Fruit fly (Drosophila melanogaster) whole organism, prepupa: ENCODE data around the gene Sp1.

Experiments
- Blimp-1 ChIP-seq: fragments of 200-800 bp; sonication (Bioruptor generic); optimal IDR thresholded peaks from 3 replicates; lab custom pipeline; 2017; ENCODE audit warnings: missing biosample characterization, missing genetic modification characterization, mild to moderate bottlenecking, moderate library complexity, missing genetic modification reagents
- CG10669 ChIP-seq: fragments of 200-800 bp; sonication (Bioruptor generic); optimal IDR thresholded peaks from 3 replicates; lab custom pipeline; 2018; ENCODE audit warnings: missing biosample characterization, mild to moderate bottlenecking, missing genetic modification characterization, moderate library complexity
- CG11762 ChIP-seq: fragments of 200-800 bp; sonication (Bioruptor generic); optimal IDR thresholded peaks from 3 replicates; lab custom pipeline; 2016; ENCODE audit warnings: missing biosample characterization, missing genetic modification characterization; ENCODE audit not compliant: insufficient read depth
- CG11902 ChIP-seq: fragments of 200-800 bp; sonication (Bioruptor generic); optimal IDR thresholded peaks from 3 replicates; lab custom pipeline; 2016; ENCODE audit warnings: missing biosample characterization, missing genetic modification characterization
- CG15336 ChIP-seq: fragments of 200-800 bp; sonication (Bioruptor generic); IDR thresholded peaks from 2 replicates; pipeline ENCODE4 v1.3.6; 2022; ENCODE audit warnings: missing biosample characterization, missing genetic modification characterization
- CG1621 ChIP-seq: fragments of 200-800 bp; sonication (Bioruptor generic); optimal IDR thresholded peaks from 3 replicates; lab custom pipeline; 2018; ENCODE audit warnings: missing biosample characterization, mild to moderate bottlenecking, missing genetic modification characterization
- CG3032 ChIP-seq: fragments of 200-800 bp; optimal IDR thresholded peaks from 2 replicates; lab custom pipeline; 2019; ENCODE audit warnings: missing biosample characterization, mild to moderate bottlenecking, missing genetic modification characterization, moderate library complexity
- CG34406 ChIP-seq: fragments of 200-800 bp; sonication (Bioruptor generic); optimal IDR thresholded peaks from 3 replicates; lab custom pipeline; 2016; ENCODE audit warnings: missing biosample characterization, missing genetic modification characterization
- CG3919 ChIP-seq: fragments of 200-800 bp; sonication (Bioruptor generic); optimal IDR thresholded peaks from 3 replicates; lab custom pipeline; 2016; ENCODE audit warnings: missing biosample characterization, missing genetic modification characterization
- CG4318 ChIP-seq: fragments of 200-800 bp; sonication (Bioruptor generic); optimal IDR thresholded peaks from 3 replicates; lab custom pipeline; 2017; ENCODE audit warnings: missing biosample characterization, mild to moderate bottlenecking, missing genetic modification characterization
- CG6163 ChIP-seq: fragments of 200-800 bp; sonication (Bioruptor generic); IDR thresholded peaks from 3 replicates; pipeline ENCODE4 v1.3.6; 2022; ENCODE audit warnings: missing biosample characterization, missing genetic modification characterization
- CG6276 ChIP-seq: fragments of 200-800 bp; sonication (Bioruptor generic); optimal IDR thresholded peaks from 2 replicates; lab custom pipeline; 2017; ENCODE audit warnings: missing biosample characterization, mild to moderate bottlenecking, missing genetic modification characterization
- CG6792 ChIP-seq: fragments of 200-800 bp; sonication (Bioruptor generic); optimal IDR thresholded peaks from 3 replicates; lab custom pipeline; 2016; ENCODE audit warnings: missing biosample characterization, missing genetic modification characterization
- CG6808 ChIP-seq: fragments of 200-800 bp; sonication (Bioruptor generic); optimal IDR thresholded peaks from 3 replicates; lab custom pipeline; 2017; ENCODE audit warnings: missing biosample characterization, missing genetic modification characterization, mild to moderate bottlenecking, moderate library complexity, missing genetic modification reagents
- CG6854 ChIP-seq: fragments of 200-800 bp; sonication (Bioruptor generic); optimal IDR thresholded peaks from 2 replicates; lab custom pipeline; 2017; ENCODE audit warnings: missing biosample characterization, mild to moderate bottlenecking, missing genetic modification characterization
- CG9139 ChIP-seq: fragments of 200-800 bp; sonication (Bioruptor generic); optimal IDR thresholded peaks from 3 replicates; lab custom pipeline; 2017; ENCODE audit warnings: missing biosample characterization, mild to moderate bottlenecking, missing genetic modification characterization
- Eip75B ChIP-seq: fragments of 200-800 bp; sonication (Bioruptor generic); optimal IDR thresholded peaks from 3 replicates; lab custom pipeline; 2016; ENCODE audit warnings: missing biosample characterization, missing genetic modification characterization
- Eip78C ChIP-seq: fragments of 200-800 bp; sonication (Bioruptor generic); peaks from one replicate; lab custom pipeline; 2016; ENCODE audit warnings: missing biosample characterization, missing genetic modification characterization
- Ets21C ChIP-seq: fragments of 200-800 bp; sonication (Bioruptor generic); optimal IDR thresholded peaks from 3 replicates; lab custom pipeline; 2016; ENCODE audit warnings: missing biosample characterization, missing genetic modification characterization
- Gug ChIP-seq: fragments of 200-800 bp; sonication (Bioruptor generic); IDR thresholded peaks from 2 replicates; pipeline ENCODE4 v1.3.6; 2022; ENCODE audit warnings: missing biosample characterization, missing genetic modification characterization
- Hr38 ChIP-seq: sonication (Bioruptor generic); optimal IDR thresholded peaks from 2 replicates; lab custom pipeline; 2016; ENCODE audit warnings: missing biosample characterization, missing genetic modification characterization
- Hr39 ChIP-seq: fragments of 200-800 bp; sonication (Bioruptor generic); optimal IDR thresholded peaks from 2 replicates; lab custom pipeline; 2016; ENCODE audit warnings: missing biosample characterization, missing genetic modification characterization
- Hr4 ChIP-seq: fragments of 200-800 bp; sonication (Bioruptor generic); optimal IDR thresholded peaks from 3 replicates; lab custom pipeline; 2016; ENCODE audit warnings: missing biosample characterization, missing genetic modification characterization
- Met ChIP-seq: fragments of 200-800 bp; sonication (Bioruptor generic); optimal IDR thresholded peaks from 3 replicates; lab custom pipeline; 2016; ENCODE audit warnings: missing biosample characterization, missing genetic modification characterization
- OdsH ChIP-seq: fragments of 200-800 bp; sonication (Bioruptor generic); optimal IDR thresholded peaks from 3 replicates; lab custom pipeline; 2016; ENCODE audit warnings: missing biosample characterization, missing genetic modification characterization
- acj6 ChIP-seq: fragments of 200-800 bp; sonication (Bioruptor generic); optimal IDR thresholded peaks from 3 replicates; lab custom pipeline; 2016; ENCODE audit warnings: missing biosample characterization, missing genetic modification characterization
- cyc ChIP-seq: fragments of 200-800 bp; sonication (Bioruptor generic); optimal IDR thresholded peaks from 3 replicates; lab custom pipeline; 2016; ENCODE audit warnings: missing biosample characterization, missing genetic modification characterization
- dac ChIP-seq: fragments of 200-800 bp; sonication (Bioruptor generic); optimal IDR thresholded peaks from 2 replicates; lab custom pipeline; 2017; ENCODE audit warnings: missing biosample characterization, mild to moderate bottlenecking, missing genetic modification characterization
- eg ChIP-seq: fragments of 200-800 bp; sonication (Bioruptor generic); IDR thresholded peaks from 3 replicates; pipeline ENCODE4 v1.3.6; 2022; ENCODE audit warnings: missing biosample characterization, missing genetic modification characterization
- fd59A ChIP-seq: fragments of 200-800 bp; sonication (Bioruptor generic); optimal IDR thresholded peaks from 2 replicates; lab custom pipeline; 2017; ENCODE audit warnings: missing biosample characterization, mild to moderate bottlenecking, missing genetic modification characterization, missing genetic modification reagents
- fkh ChIP-seq: fragments of 200-800 bp; sonication (Bioruptor generic); optimal IDR thresholded peaks from 3 replicates; lab custom pipeline; 2017; ENCODE audit warnings: missing biosample characterization, mild to moderate bottlenecking, missing genetic modification characterization, moderate library complexity
- lz ChIP-seq: fragments of 200-800 bp; sonication (Bioruptor generic); optimal IDR thresholded peaks from 3 replicates; lab custom pipeline; 2016; ENCODE audit warnings: missing biosample characterization, missing genetic modification characterization
- net ChIP-seq: fragments of 200-800 bp; sonication (Bioruptor generic); optimal IDR thresholded peaks from 3 replicates; lab custom pipeline; 2016; ENCODE audit warnings: missing biosample characterization, missing genetic modification characterization
- pdm3 ChIP-seq: fragments of 200-800 bp; sonication (Bioruptor generic); optimal IDR thresholded peaks from 3 replicates; lab custom pipeline; 2016; ENCODE audit warnings: missing biosample characterization, missing genetic modification characterization
- ss ChIP-seq, 2 experiments: fragments of 200-800 bp; sonication (Bioruptor generic); optimal IDR thresholded peaks; 2 replicates in 1 of 2; 3 replicates in 1 of 2; lab custom pipeline; 2017 to 2018; ENCODE audit warnings: mild to moderate bottlenecking in 2 of 2, missing biosample characterization in 2 of 2, missing genetic modification characterization in 2 of 2, moderate library complexity in 1 of 2
- svp ChIP-seq: fragments of 200-800 bp; sonication (Bioruptor generic); peaks from one replicate; lab custom pipeline; 2016; ENCODE audit warnings: missing biosample characterization, missing genetic modification characterization
- vri ChIP-seq: fragments of 200-800 bp; sonication (Bioruptor generic); optimal IDR thresholded peaks from 3 replicates; lab custom pipeline; 2016; ENCODE audit warnings: missing biosample characterization, mild to moderate bottlenecking, missing genetic modification characterization

Sp1 gene

dm6 chrX:9787363-9787762 lies 57.9 kb downstream of the Sp1 start (continued):
- peak; percentile 36 for TF ChIP-seq CG10669 (GFP tag; lab: Kevin White, UChicago)
- peak; percentile 53 for TF ChIP-seq fd59A
- TF ChIP-seq CG6163 = peak; percentile 51; the same call in 2 of the 3 replicates
- no peak for TF ChIP-seq CG6276 (GFP tag; lab: Kevin White, UChicago)
- no peak for TF ChIP-seq CG6854
- TF ChIP-seq Hr4 (GFP tag; lab: Kevin White, UChicago) = peak; percentile 22
- peak; percentile 9 for TF ChIP-seq Ets21C (GFP tag; lab: Kevin White, UChicago)
- TF ChIP-seq CG11762 (GFP tag; lab: Kevin White, UChicago) = peak; percentile 33
- TF ChIP-seq net = peak; percentile 49
- TF ChIP-seq CG11902 = peak; percentile 22
- TF ChIP-seq vri = no peak
- TF ChIP-seq Eip75B = peak; percentile 31
- peak; percentile 75 for TF ChIP-seq eg (GFP tag; lab: Robert Waterston, UW)
- peak; percentile 43 for TF ChIP-seq cyc (GFP tag; lab: Kevin White, UChicago)
- TF ChIP-seq, all 60 proteins: peak for 43

DNA sequence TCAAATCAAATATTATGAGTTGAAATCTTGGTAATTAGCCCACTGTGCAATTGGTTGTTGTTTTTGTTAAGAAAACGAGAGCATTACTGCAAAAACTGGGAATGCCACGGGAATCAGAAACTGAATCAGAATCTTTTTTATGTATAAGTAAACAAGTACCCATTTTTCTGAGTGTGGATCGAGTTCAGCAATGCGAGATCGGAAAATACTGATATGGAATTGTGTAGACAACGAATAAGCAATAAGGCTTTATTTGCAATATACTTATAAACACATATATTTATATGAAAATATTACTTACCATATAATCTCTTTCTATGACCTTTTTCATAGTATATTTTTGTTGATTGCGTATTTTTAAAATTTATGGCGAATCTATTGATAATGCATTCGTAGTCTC lies 58.5 kb downstream of the Sp1 start:
- no peak for TF ChIP-seq fkh (GFP tag; lab: Kevin White, UChicago)
- TF ChIP-seq lz (GFP tag; lab: Kevin White, UChicago) = no peak
- no peak for TF ChIP-seq CG1621
- no peak for TF ChIP-seq CG3919 (GFP tag; lab: Kevin White, UChicago)
- no peak for TF ChIP-seq CG6792 (GFP tag; lab: Kevin White, UChicago)
- TF ChIP-seq pdm3 (GFP tag; lab: Kevin White, UChicago) = no peak
- peak; percentile 62 for TF ChIP-seq Eip78C (GFP tag; lab: Kevin White, UChicago)
- TF ChIP-seq CG11902 = no peak
- TF ChIP-seq svp (GFP tag; lab: Kevin White, UChicago) = peak; percentile 93
- TF ChIP-seq CG10669 (GFP tag; lab: Kevin White, UChicago) = no peak
- no peak for TF ChIP-seq Hr39 (GFP tag; lab: Kevin White, UChicago)
- no peak for TF ChIP-seq CG4318 (GFP tag; lab: Kevin White, UChicago)
- TF ChIP-seq CG6276 (GFP tag; lab: Kevin White, UChicago) = no peak
- TF ChIP-seq CG9139 (GFP tag; lab: Kevin White, UChicago) = no peak
- TF ChIP-seq dac (GFP tag; lab: Kevin White, UChicago) = no peak
- TF ChIP-seq ss (GFP tag; optimal IDR thresholded peaks at IDR 0.05; lab: Kevin White, UChicago) = no peak

DNA sequence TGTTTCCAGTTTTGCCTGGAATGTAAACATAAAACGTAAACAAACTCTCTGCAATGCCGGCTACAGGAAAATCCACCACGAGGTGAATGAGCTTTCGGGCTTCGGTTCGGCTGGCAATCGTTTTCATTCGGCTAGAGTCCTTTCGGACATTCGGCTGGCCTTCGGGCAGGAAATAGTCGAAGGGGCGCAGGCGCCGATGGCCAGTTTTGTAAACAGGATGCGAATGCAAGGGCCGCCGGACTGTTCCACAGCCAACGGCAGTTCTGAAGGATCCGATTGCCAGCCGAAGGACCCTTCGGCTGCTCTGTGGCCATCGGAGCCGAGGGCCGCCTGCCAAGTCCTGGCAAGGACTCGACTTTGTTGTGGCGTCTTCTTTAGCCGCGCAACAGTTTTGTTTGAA lies 64.8 kb downstream of the Sp1 start:
- no peak for TF ChIP-seq acj6
- TF ChIP-seq Blimp-1 (GFP tag; lab: Kevin White, UChicago) = no peak
- TF ChIP-seq Met = no peak
- TF ChIP-seq CG3919 (GFP tag; lab: Kevin White, UChicago) = no peak
- TF ChIP-seq CG6808 (GFP tag; lab: Kevin White, UChicago) = no peak
- no peak for TF ChIP-seq ss (GFP tag; optimal IDR thresholded peaks at IDR 0.05; lab: Kevin White, UChicago)
- no peak for TF ChIP-seq Hr38 (GFP tag; lab: Kevin White, UChicago)
- TF ChIP-seq CG1621 = no peak
- TF ChIP-seq CG6792 (GFP tag; lab: Kevin White, UChicago) = no peak
- no peak for TF ChIP-seq CG4318 (GFP tag; lab: Kevin White, UChicago)
- TF ChIP-seq CG34406 (GFP tag; lab: Kevin White, UChicago) = no peak
- no peak for TF ChIP-seq CG10669 (GFP tag; lab: Kevin White, UChicago)
- no peak for TF ChIP-seq OdsH
- no peak for TF ChIP-seq CG15336 (GFP tag; lab: Robert Waterston, UW)
- no peak for TF ChIP-seq CG11902
- no peak for TF ChIP-seq Eip78C (GFP tag; lab: Kevin White, UChicago)
- no peak for TF ChIP-seq Gug
- no peak for TF ChIP-seq CG3032 (tag; lab: Kevin White, UChicago)
